Fruit fly (Drosophila melanogaster) whole organism, adult: ENCODE data around the gene PGRP-LC.

Experiments
- CG11617 ChIP-seq: fragments of 200-800 bp; sonication (Bioruptor generic); optimal IDR thresholded peaks from 2 replicates; lab custom pipeline; 2017; ENCODE audit warnings: mild to moderate bottlenecking, missing biosample characterization, missing genetic modification reagents, missing genetic modification characterization
- CG12768 ChIP-seq: fragments of 200-800 bp; sonication (Bioruptor generic); optimal IDR thresholded peaks from 2 replicates; lab custom pipeline; 2017; ENCODE audit warnings: missing biosample characterization, missing genetic modification characterization, mild to moderate bottlenecking, moderate library complexity, missing genetic modification reagents
- CG14711 ChIP-seq: fragments of 200-800 bp; sonication (Bioruptor generic); optimal IDR thresholded peaks from 2 replicates; lab custom pipeline; 2018; ENCODE audit warnings: missing biosample characterization, mild to moderate bottlenecking, missing genetic modification characterization, moderate library complexity
- CG1620 ChIP-seq: fragments of 200-800 bp; sonication (Bioruptor generic); optimal IDR thresholded peaks from 2 replicates; lab custom pipeline; 2016; ENCODE audit warnings: missing biosample characterization, missing genetic modification characterization
- CG33017 ChIP-seq: fragments of 200-800 bp; sonication (Bioruptor generic); optimal IDR thresholded peaks from 2 replicates; lab custom pipeline; 2018; ENCODE audit warnings: missing biosample characterization, mild to moderate bottlenecking, missing genetic modification characterization, moderate library complexity
- CG5204 ChIP-seq: fragments of 200-800 bp; sonication (Bioruptor generic); optimal IDR thresholded peaks from 2 replicates; lab custom pipeline; 2016; ENCODE audit warnings: missing biosample characterization, missing genetic modification characterization
- CG7045 ChIP-seq: fragments of 200-800 bp; sonication (Bioruptor generic); optimal IDR thresholded peaks from 2 replicates; lab custom pipeline; 2017; ENCODE audit warnings: missing biosample characterization, mild to moderate bottlenecking, missing genetic modification characterization
- CG7101 ChIP-seq: fragments of 200-800 bp; sonication (Bioruptor generic); optimal IDR thresholded peaks from 2 replicates; lab custom pipeline; 2018; ENCODE audit warnings: missing biosample characterization, mild to moderate bottlenecking, missing genetic modification characterization, moderate library complexity
- Clk ChIP-seq: fragments of 200-800 bp; sonication (Bioruptor generic); optimal IDR thresholded peaks from 2 replicates; lab custom pipeline; 2017; ENCODE audit warnings: missing biosample characterization, missing genetic modification characterization
- Crg-1 ChIP-seq: fragments of 200-800 bp; sonication (Bioruptor generic); optimal IDR thresholded peaks from 2 replicates; lab custom pipeline; 2016; ENCODE audit warnings: missing biosample characterization, missing genetic modification characterization
- Hr96 ChIP-seq: fragments of 200-800 bp; sonication (Bioruptor generic); optimal IDR thresholded peaks from 2 replicates; lab custom pipeline; 2016; ENCODE audit warnings: missing biosample characterization, missing genetic modification characterization
- Mnt ChIP-seq: fragments of 200-800 bp; sonication (Bioruptor generic); optimal IDR thresholded peaks from 2 replicates; lab custom pipeline; 2016; ENCODE audit warnings: missing biosample characterization, mild to moderate bottlenecking, missing genetic modification characterization
- bab1 ChIP-seq: fragments of 200-800 bp; sonication (Bioruptor generic); optimal IDR thresholded peaks from 3 replicates; lab custom pipeline; 2019; ENCODE audit warnings: missing biosample characterization, mild to moderate bottlenecking, missing genetic modification characterization, moderate library complexity
- cic ChIP-seq: fragments of 200-800 bp; sonication (Bioruptor generic); optimal IDR thresholded peaks from 2 replicates; lab custom pipeline; 2017; ENCODE audit warnings: missing biosample characterization, mild to moderate bottlenecking, missing genetic modification characterization, moderate library complexity
- cnc ChIP-seq, 2 experiments: fragments of >200 bp; optimal IDR thresholded peaks; 2 replicates each; lab custom pipeline; 2017
- kay ChIP-seq: fragments of 200-800 bp; sonication (Bioruptor generic); peaks from one replicate; lab custom pipeline; 2016; ENCODE audit warnings: missing biosample characterization, missing genetic modification characterization, borderline replicate concordance
- ovo ChIP-seq: fragments of 200-800 bp; sonication (Bioruptor generic); optimal IDR thresholded peaks from 2 replicates; lab custom pipeline; 2016; ENCODE audit warnings: missing biosample characterization, missing genetic modification characterization
- pad ChIP-seq: fragments of 200-800 bp; sonication (Bioruptor generic); optimal IDR thresholded peaks from 3 replicates; lab custom pipeline; 2017; ENCODE audit warnings: missing biosample characterization, missing genetic modification characterization, mild to moderate bottlenecking, moderate library complexity, missing genetic modification reagents
- tj ChIP-seq: fragments of 200-800 bp; sonication (Bioruptor generic); optimal IDR thresholded peaks from 3 replicates; lab custom pipeline; 2017; ENCODE audit warnings: missing biosample characterization, mild to moderate bottlenecking, missing genetic modification characterization, moderate library complexity
- toe ChIP-seq: fragments of 200-800 bp; sonication (Bioruptor generic); optimal IDR thresholded peaks from 2 replicates; lab custom pipeline; 2016; ENCODE audit warnings: missing biosample characterization, missing genetic modification characterization

Gene PGRP-LC

dm6 chr3L:9391340-9391980 lies 52.9 kb downstream of the PGRP-LC start:
- TF ChIP-seq toe (GFP tag; lab: Kevin White, UChicago) (no peak), CG7045 (GFP tag; lab: Kevin White, UChicago) (peak; percentile 33), Mnt (GFP tag; lab: Kevin White, UChicago) (no peak), CG12768 (peak; percentile 20), CG7101 (tag; lab: Kevin White, UChicago) (no peak), CG14711 (no peak), CG5204 (GFP tag; lab: Kevin White, UChicago) (no peak), Clk (GFP tag; lab: Kevin White, UChicago) (no peak), CG33017 (tag; lab: Kevin White, UChicago) (no peak), CG11617 (GFP tag; lab: Kevin White, UChicago) (no peak), tj (GFP tag; lab: Kevin White, UChicago) (peak; percentile 34), CG1620 (GFP tag; lab: Kevin White, UChicago) (no peak), kay (GFP tag; lab: Kevin White, UChicago) (peak; percentile 84), Crg-1 (no peak), bab1 (GFP tag; lab: Kevin White, UChicago) (no peak), cic (GFP tag; lab: Kevin White, UChicago) (peak; percentile 70)

- TF ChIP-seq pad: peak; percentile 36
- TF ChIP-seq CG12768: peak; percentile 49
- TF ChIP-seq kay (GFP tag; lab: Kevin White, UChicago): peak; percentile 95
- TF ChIP-seq Hr96 (GFP tag; lab: Kevin White, UChicago): no peak
- TF ChIP-seq CG14711: no peak
- TF ChIP-seq CG7045 (GFP tag; lab: Kevin White, UChicago): peak; percentile 9
- no peak for TF ChIP-seq CG7101 (tag; lab: Kevin White, UChicago)
- TF ChIP-seq Clk (GFP tag; lab: Kevin White, UChicago): no peak
- peak; percentile 94 for TF ChIP-seq ovo
- peak; percentile 76 for TF ChIP-seq cic (GFP tag; lab: Kevin White, UChicago)
- TF ChIP-seq tj (GFP tag; lab: Kevin White, UChicago): peak; percentile 91
Measured at dm6 chr3L:9396038-9396437, 57.4 kb downstream of the PGRP-LC start.

- no peak for TF ChIP-seq CG33017 (tag; lab: Kevin White, UChicago)
- TF ChIP-seq tj (GFP tag; lab: Kevin White, UChicago): peak; percentile 37
Measured at dm6 chr3L:9396704-9397103, 58.1 kb downstream of the PGRP-LC start.

dm6 chr3L:9397156-9397555 lies 58.5 kb downstream of the PGRP-LC start:
- TF ChIP-seq CG11617 (GFP tag; lab: Kevin White, UChicago): peak; percentile 72
- TF ChIP-seq CG14711: peak; percentile 68
- peak; percentile 92 for TF ChIP-seq CG7045 (GFP tag; lab: Kevin White, UChicago)
- peak; percentile 74 for TF ChIP-seq pad
- TF ChIP-seq CG33017 (tag; lab: Kevin White, UChicago): peak; percentile 76
- TF ChIP-seq Mnt (GFP tag; lab: Kevin White, UChicago): peak; percentile 77
- peak; percentile 72 for TF ChIP-seq Clk (GFP tag; lab: Kevin White, UChicago)
- peak; percentile 69 for TF ChIP-seq CG1620 (GFP tag; lab: Kevin White, UChicago)
- TF ChIP-seq Hr96 (GFP tag; lab: Kevin White, UChicago): no peak
- no peak for TF ChIP-seq CG5204 (GFP tag; lab: Kevin White, UChicago)
- peak; percentile 36 for TF ChIP-seq toe (GFP tag; lab: Kevin White, UChicago)
- peak; percentile 93 for TF ChIP-seq ovo
- TF ChIP-seq cic (GFP tag; lab: Kevin White, UChicago): peak; percentile 92
- peak; percentile 57 for TF ChIP-seq bab1 (GFP tag; lab: Kevin White, UChicago)
- peak; percentile 92 for TF ChIP-seq kay (GFP tag; lab: Kevin White, UChicago)
- peak; percentile 88 for TF ChIP-seq CG7101 (tag; lab: Kevin White, UChicago)
- TF ChIP-seq cnc (optimal IDR thresholded peaks at IDR 0.05; lab: Kevin White, UChicago): no peak
- peak; percentile 86 for TF ChIP-seq Crg-1
- peak; percentile 94 for TF ChIP-seq CG12768
- TF ChIP-seq tj (GFP tag; lab: Kevin White, UChicago): no peak
